Worm (Caenorhabditis elegans): Measurements from ENCODE around the gene clk-1.

ce11 chrIII:5267217-5267906, 10.3 kb upstream of the clk-1 start, which contains the start of gene ZC395.5:
- TF ChIP-seq ceh-24 (tag; optimal IDR thresholded peaks at IDR 0.05) (no peak), lin-11 (tag; optimal IDR thresholded peaks at IDR 0.05) (no peak), hlh-30 (tag; optimal IDR thresholded peaks at IDR 0.05; ENCODE audit: insufficient read depth) (no peak), lim-6 (tag; optimal IDR thresholded peaks at IDR 0.05) (no peak), rnt-1 (tag; optimal IDR thresholded peaks at IDR 0.05) (no peak), ceh-34 (tag; optimal IDR thresholded peaks at IDR 0.05) (no peak), odd-2 (tag; optimal IDR thresholded peaks at IDR 0.05) (no peak), K09A11.1 (tag; optimal IDR thresholded peaks at IDR 0.05; ENCODE audit: insufficient read depth) (no peak), sdc-2 (tag; optimal IDR thresholded peaks at IDR 0.05) (no peak), dmd-4 (tag; optimal IDR thresholded peaks at IDR 0.05; ENCODE audit: borderline replicate concordance) (no peak), elt-4 (tag; optimal IDR thresholded peaks at IDR 0.05) (no peak), sox-4 (tag; optimal IDR thresholded peaks at IDR 0.05) (no peak)
